Fruit fly (Drosophila melanogaster): ENCODE results near the gene ome.
A peak's percentile ranks its signal among the peaks of the same experiment; 100 is the strongest.

Gene ome

DNA sequence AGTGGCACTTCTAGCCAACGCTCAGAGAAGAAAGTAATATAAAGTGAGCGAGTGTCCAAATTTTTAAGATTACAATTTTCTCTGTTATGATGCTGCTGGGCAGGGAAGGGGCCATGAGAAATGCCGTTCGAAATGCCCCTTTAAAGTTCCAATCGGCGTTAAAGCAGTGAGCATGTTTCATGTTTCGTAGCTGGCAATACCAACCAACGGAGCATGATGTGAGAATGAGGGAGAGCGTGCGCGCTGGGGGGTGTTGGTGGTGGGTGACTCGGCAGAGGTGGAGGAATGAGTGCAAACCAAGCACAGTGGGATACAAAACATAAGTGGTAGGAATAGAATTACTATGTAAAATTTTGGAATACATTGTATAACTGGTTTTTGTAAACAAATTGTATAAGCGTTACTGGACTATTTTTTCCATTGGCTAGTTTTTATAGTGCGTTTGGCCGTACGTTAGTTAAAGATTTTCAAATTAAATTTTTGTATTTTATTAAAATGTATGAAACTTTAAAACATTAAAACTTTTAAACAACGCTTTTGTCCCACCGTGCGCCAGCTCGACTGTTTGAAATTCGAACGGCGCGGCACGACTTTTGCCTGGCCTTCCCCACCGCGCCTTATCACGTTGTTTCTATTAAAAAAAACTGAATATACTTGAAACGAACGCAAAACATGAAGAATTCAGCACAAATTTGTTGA is 86.6 kb downstream of the ome start (continued):
- peak; percentile 92 for TF ChIP-seq Mio (GFP tag; optimal IDR thresholded peaks at IDR 0.05)
- no peak for TF ChIP-seq Hr83 (GFP tag; optimal IDR thresholded peaks at IDR 0.05; ENCODE audit: poor library complexity, severe bottlenecking)
- peak; percentile 73 for TF ChIP-seq jim (GFP tag; optimal IDR thresholded peaks at IDR 0.05)

DNA sequence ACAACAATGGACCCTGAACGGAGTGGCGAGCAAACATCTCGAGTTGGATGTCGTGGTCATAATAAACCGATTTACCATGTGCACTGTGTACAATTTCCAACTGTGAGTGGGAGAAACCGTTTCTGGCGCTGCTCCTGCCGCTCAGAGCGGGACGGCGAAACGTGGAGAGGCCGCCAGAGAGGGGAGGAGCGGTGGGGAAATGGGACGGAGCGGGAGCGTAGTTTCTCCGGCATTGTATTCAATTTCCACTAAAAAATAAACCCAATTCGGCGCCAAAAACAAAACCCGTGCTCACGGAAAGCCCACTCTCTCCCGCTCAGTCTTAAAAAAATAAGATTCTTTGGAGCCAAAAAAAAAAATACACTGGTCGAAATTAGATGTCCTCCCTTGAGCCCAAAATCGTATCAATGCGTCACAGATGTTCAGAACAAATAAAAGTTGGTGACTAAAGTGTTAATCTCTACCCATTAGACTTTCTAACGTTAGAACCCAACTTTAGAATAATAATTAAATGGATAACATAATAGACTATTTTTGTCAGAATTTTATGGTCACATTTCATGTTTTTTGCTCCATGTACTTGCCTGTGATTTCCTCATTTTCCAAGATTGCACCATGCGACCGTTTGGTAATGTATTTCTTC is 87.5 kb downstream of the ome start:
- TF ChIP-seq woc (GFP tag; optimal IDR thresholded peaks at IDR 0.05) (no peak), N (GFP tag; optimal IDR thresholded peaks at IDR 0.05) (no peak), HLH106 (tag; optimal IDR thresholded peaks at IDR 0.05) (no peak), Mio (GFP tag; optimal IDR thresholded peaks at IDR 0.05) (no peak), rgr (GFP tag; optimal IDR thresholded peaks at IDR 0.05) (peak; percentile 37), ey (GFP tag; optimal IDR thresholded peaks at IDR 0.05) (peak; percentile 49), OdsH (GFP tag; optimal IDR thresholded peaks at IDR 0.05) (no peak), fru (GFP tag; optimal IDR thresholded peaks at IDR 0.05) (peak; percentile 57), Sp1 (GFP tag; optimal IDR thresholded peaks at IDR 0.05) (peak; percentile 22), CG9705 (GFP tag; optimal IDR thresholded peaks at IDR 0.05) (no peak), lola (GFP tag; optimal IDR thresholded peaks at IDR 0.05) (no peak), br (GFP tag; optimal IDR thresholded peaks at IDR 0.05) (peak; percentile 47), Hr78 (GFP tag; optimal IDR thresholded peaks at IDR 0.05) (no peak), CrebA (GFP tag; optimal IDR thresholded peaks at IDR 0.05; ENCODE audit: borderline replicate concordance) (no peak), psq (GFP tag; optimal IDR thresholded peaks at IDR 0.05) (no peak), Vsx2 (GFP tag; optimal IDR thresholded peaks at IDR 0.05; ENCODE audit: partially characterized antibody) (no peak), brk (GFP tag; optimal IDR thresholded peaks at IDR 0.05) (no peak), GATAd (GFP tag; optimal IDR thresholded peaks at IDR 0.05) (no peak), Myc (optimal IDR thresholded peaks at IDR 0.05) (no peak), tai (GFP tag; optimal IDR thresholded peaks at IDR 0.05) (peak; percentile 52), foxo (GFP tag; optimal IDR thresholded peaks at IDR 0.05) (peak in 1 of 2 experiments; percentile 54), Hnf4 (GFP tag; optimal IDR thresholded peaks at IDR 0.05) (peak; percentile 27), usp (GFP tag; optimal IDR thresholded peaks at IDR 0.05) (no peak), Abd-B (GFP tag; optimal IDR thresholded peaks at IDR 0.05) (no peak), dmrt93B (GFP tag; optimal IDR thresholded peaks at IDR 0.05) (no peak), dsf (GFP tag; optimal IDR thresholded peaks at IDR 0.05; ENCODE audit: borderline replicate concordance) (no peak), Jra (GFP tag; optimal IDR thresholded peaks at IDR 0.05) (peak; percentile 49), pan (optimal IDR thresholded peaks at IDR 0.05) (no peak), Rel (GFP tag; optimal IDR thresholded peaks at IDR 0.05) (no peak), Rel (tag; optimal IDR thresholded peaks at IDR 0.05) (no peak), Dif (GFP tag; optimal IDR thresholded peaks at IDR 0.05; ENCODE audit: partially characterized antibody) (peak; percentile 91), dl (GFP tag; optimal IDR thresholded peaks at IDR 0.05; ENCODE audit: insufficient read depth in 1 of 2, partially characterized antibody in 2 of 2) (peak; percentile 76 to 85), sv (GFP tag; optimal IDR thresholded peaks at IDR 0.05) (peak; percentile 68), Dfd (GFP tag; optimal IDR thresholded peaks at IDR 0.05) (no peak), CG32264 (GFP tag; optimal IDR thresholded peaks at IDR 0.05) (no peak), jim (GFP tag; optimal IDR thresholded peaks at IDR 0.05) (no peak), h (GFP tag; optimal IDR thresholded peaks at IDR 0.05) (peak; percentile 34), sage (GFP tag; optimal IDR thresholded peaks at IDR 0.05) (peak; percentile 13), Hr83 (GFP tag; optimal IDR thresholded peaks at IDR 0.05; ENCODE audit: poor library complexity, severe bottlenecking) (peak; percentile 35)

All from whole organism, wandering third instar larva.